Fruit fly (Drosophila melanogaster) whole organism, wandering third instar larva: Measurements from ENCODE around the gene Gyc89Db.

Source experiments
- Abd-B ChIP-seq: fragments of >200 bp; optimal IDR thresholded peaks from 2 replicates; lab custom pipeline; 2017; ENCODE audit warnings: missing biosample characterization, missing genetic modification characterization
- CG32264 ChIP-seq: fragments of 200-800 bp; sonication (Bioruptor generic); optimal IDR thresholded peaks from 2 replicates; lab custom pipeline; 2016; ENCODE audit warnings: missing biosample characterization, missing genetic modification characterization
- CrebA ChIP-seq: fragments of 200-800 bp; sonication (Bioruptor generic); optimal IDR thresholded peaks from 2 replicates; lab custom pipeline; 2016; ENCODE audit warnings: missing biosample characterization, mild to moderate bottlenecking, missing genetic modification characterization, borderline replicate concordance
- Dfd ChIP-seq: fragments of >200 bp; optimal IDR thresholded peaks from 2 replicates; lab custom pipeline; 2017; ENCODE audit warnings: missing biosample characterization, missing genetic modification characterization
- Dif ChIP-seq: fragments of 200-275, 200-300 bp; sonication (Bioruptor generic); optimal IDR thresholded peaks from 2 replicates; lab custom pipeline; 2018; ENCODE audit warnings: missing biosample characterization, missing genetic modification characterization; ENCODE audit not compliant: partially characterized antibody
- Hnf4 ChIP-seq: fragments of 200-800 bp; sonication (Bioruptor generic); optimal IDR thresholded peaks from 2 replicates; lab custom pipeline; 2016; ENCODE audit warnings: missing biosample characterization, mild to moderate bottlenecking, missing genetic modification characterization
- Hr78 ChIP-seq: fragments of >200 bp; optimal IDR thresholded peaks from 2 replicates; lab custom pipeline; 2017; ENCODE audit warnings: missing biosample characterization, missing genetic modification characterization
- Jra ChIP-seq: sonication (Bioruptor generic); optimal IDR thresholded peaks from 2 replicates; lab custom pipeline; 2016; ENCODE audit warnings: missing biosample characterization, missing genetic modification characterization
- Mio ChIP-seq: sonication (Bioruptor generic); optimal IDR thresholded peaks from 2 replicates; lab custom pipeline; 2016; ENCODE audit warnings: missing biosample characterization, missing genetic modification characterization
- Myc ChIP-seq: fragments of >200 bp; optimal IDR thresholded peaks from 2 replicates; lab custom pipeline; 2017
- N ChIP-seq: fragments of >200 bp; optimal IDR thresholded peaks from 2 replicates; lab custom pipeline; 2018; ENCODE audit warnings: missing biosample characterization, missing external identifiers, missing genetic modification characterization
- OdsH ChIP-seq: fragments of 200-800 bp; sonication (Bioruptor generic); optimal IDR thresholded peaks from 2 replicates; lab custom pipeline; 2016; ENCODE audit warnings: missing biosample characterization, mild to moderate bottlenecking, missing genetic modification characterization
- Rel ChIP-seq, 2 experiments: fragments of 200-800 bp; sonication (Bioruptor generic) in 1 of 2; optimal IDR thresholded peaks; 2 replicates in 1 of 2; 3 replicates in 1 of 2; lab custom pipeline; 2016 to 2019; ENCODE audit warnings: mild to moderate bottlenecking in 2 of 2, missing biosample characterization in 2 of 2, missing genetic modification characterization in 2 of 2, moderate library complexity in 1 of 2
- Sp1 ChIP-seq: fragments of 200-800 bp; sonication (Bioruptor generic); optimal IDR thresholded peaks from 3 replicates; lab custom pipeline; 2019; ENCODE audit warnings: missing biosample characterization, mild to moderate bottlenecking, missing genetic modification characterization, moderate library complexity
- Vsx2 ChIP-seq: fragments of 200-300, 225-300 bp; sonication (Bioruptor generic); optimal IDR thresholded peaks from 2 replicates; lab custom pipeline; 2018; ENCODE audit warnings: missing biosample characterization, missing genetic modification characterization; ENCODE audit not compliant: partially characterized antibody
- br ChIP-seq: fragments of 200-800 bp; sonication (Bioruptor generic); optimal IDR thresholded peaks from 2 replicates; lab custom pipeline; 2016; ENCODE audit warnings: missing biosample characterization, missing genetic modification characterization
- brk ChIP-seq: fragments of 200-800 bp; sonication (Bioruptor generic); optimal IDR thresholded peaks from 2 replicates; lab custom pipeline; 2016; ENCODE audit warnings: missing biosample characterization, mild to moderate bottlenecking, missing genetic modification characterization
- dmrt93B ChIP-seq: fragments of 200-800 bp; sonication (Bioruptor generic); optimal IDR thresholded peaks from 2 replicates; lab custom pipeline; 2018; ENCODE audit warnings: missing biosample characterization, mild to moderate bottlenecking, missing genetic modification characterization
- dsf ChIP-seq: sonication (Bioruptor generic); optimal IDR thresholded peaks from 2 replicates; lab custom pipeline; 2016; ENCODE audit warnings: missing biosample characterization, missing genetic modification characterization, borderline replicate concordance
- ey ChIP-seq: fragments of 200-800 bp; sonication (Bioruptor generic); optimal IDR thresholded peaks from 2 replicates; lab custom pipeline; 2016; ENCODE audit warnings: missing biosample characterization, missing genetic modification characterization
- foxo ChIP-seq, 2 experiments: fragments of 200-800 bp; sonication (Bioruptor generic); optimal IDR thresholded peaks; 2 replicates in 1 of 2; 3 replicates in 1 of 2; lab custom pipeline; 2016 to 2017; ENCODE audit warnings: missing biosample characterization in 2 of 2, missing genetic modification characterization in 2 of 2
- fru ChIP-seq: fragments of 200-800 bp; sonication (Bioruptor generic); optimal IDR thresholded peaks from 3 replicates; lab custom pipeline; 2016; ENCODE audit warnings: missing biosample characterization, mild to moderate bottlenecking, missing genetic modification characterization
- h ChIP-seq: fragments of 200-800 bp; sonication (Bioruptor generic); optimal IDR thresholded peaks from 3 replicates; lab custom pipeline; 2016; ENCODE audit warnings: missing biosample characterization, mild to moderate bottlenecking, missing genetic modification characterization
- jim ChIP-seq: fragments of 175-275, 200-325 bp; sonication (Bioruptor generic); optimal IDR thresholded peaks from 2 replicates; lab custom pipeline; 2016; ENCODE audit warnings: missing biosample characterization, mild to moderate bottlenecking, missing genetic modification characterization
- pan ChIP-seq: fragments of >200 bp; optimal IDR thresholded peaks from 2 replicates; lab custom pipeline; 2017
- psq ChIP-seq: fragments of 200-800 bp; sonication (Bioruptor generic); optimal IDR thresholded peaks from 3 replicates; lab custom pipeline; 2017; ENCODE audit warnings: missing biosample characterization, mild to moderate bottlenecking, missing genetic modification characterization, moderate library complexity
- rgr ChIP-seq: fragments of 200-800 bp; sonication (Bioruptor generic); optimal IDR thresholded peaks from 3 replicates; lab custom pipeline; 2016; ENCODE audit warnings: missing biosample characterization, mild to moderate bottlenecking, missing genetic modification characterization
- sage ChIP-seq: fragments of 200-800 bp; sonication (Bioruptor generic); optimal IDR thresholded peaks from 2 replicates; lab custom pipeline; 2016; ENCODE audit warnings: missing biosample characterization, mild to moderate bottlenecking, missing genetic modification characterization
- sv ChIP-seq: fragments of 200-800 bp; sonication (Bioruptor generic); optimal IDR thresholded peaks from 3 replicates; lab custom pipeline; 2016; ENCODE audit warnings: missing biosample characterization, missing genetic modification characterization
- tai ChIP-seq: sonication (Bioruptor generic); optimal IDR thresholded peaks from 2 replicates; lab custom pipeline; 2016; ENCODE audit warnings: missing biosample characterization, missing genetic modification characterization
- usp ChIP-seq: fragments of >200 bp; optimal IDR thresholded peaks from 2 replicates; lab custom pipeline; 2017; ENCODE audit warnings: missing biosample characterization, missing genetic modification characterization
- woc ChIP-seq: sonication (Bioruptor generic); optimal IDR thresholded peaks from 2 replicates; lab custom pipeline; 2016; ENCODE audit warnings: missing biosample characterization, mild to moderate bottlenecking, missing genetic modification characterization

Gene Gyc89Db

DNA sequence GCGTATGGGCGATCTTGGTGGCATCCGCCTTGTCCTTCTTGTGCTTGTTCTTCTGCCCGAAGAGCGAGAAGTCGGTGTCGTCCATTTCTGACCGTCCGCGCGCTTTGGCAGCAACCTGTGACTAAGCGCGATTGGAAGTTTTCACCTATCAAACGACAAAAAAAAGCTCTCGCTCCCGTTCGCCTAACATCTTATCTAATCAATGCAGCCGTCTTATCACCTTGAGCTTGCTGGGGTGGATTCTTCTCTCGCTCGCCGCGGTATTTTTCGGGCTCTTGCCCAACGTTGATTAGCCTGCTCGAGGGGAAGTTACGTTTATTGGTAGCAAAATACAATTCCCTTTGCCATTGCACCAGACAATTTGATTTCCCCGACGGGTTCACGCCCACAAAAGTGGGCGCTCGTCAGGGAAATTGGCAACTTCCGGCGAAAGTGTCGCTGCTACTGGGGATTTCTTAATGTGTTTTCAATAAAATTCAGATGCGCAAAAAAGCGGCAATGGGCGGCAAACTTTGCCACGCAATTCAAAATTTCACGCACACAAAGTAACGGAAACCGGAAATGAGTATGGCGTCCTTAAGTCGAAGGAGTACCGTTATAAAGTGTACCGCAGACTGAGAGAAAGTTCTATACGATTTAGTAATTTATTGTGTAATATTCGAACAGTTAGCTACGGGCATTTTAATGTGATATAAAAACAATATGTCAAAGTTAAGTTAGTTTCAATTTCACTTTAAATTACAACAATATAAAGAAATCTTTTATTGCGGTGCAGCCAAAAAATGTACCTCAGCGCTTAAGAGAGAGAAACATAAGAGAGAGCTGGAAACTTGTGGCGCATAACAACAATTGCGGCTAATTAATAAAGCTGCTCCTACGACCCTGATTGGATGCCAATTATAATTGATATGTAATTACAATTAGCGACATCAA lies 24.3 kb downstream of the Gyc89Db start, which contains the start of gene Decay:
Gene Decay (minus strand): TSS at position 132 of the 933 bp plus-strand sequence.
- peak; percentile 16 for TF ChIP-seq ey (GFP tag; lab: Kevin White, UChicago)
- TF ChIP-seq br (GFP tag; lab: Kevin White, UChicago), result peak; percentile 8
- peak; percentile 28 for TF ChIP-seq OdsH (GFP tag; lab: Kevin White, UChicago)
- no peak for TF ChIP-seq Myc (lab: Kevin White, UChicago)
- peak; percentile 26 for TF ChIP-seq Hnf4 (GFP tag; lab: Kevin White, UChicago)
- no peak for TF ChIP-seq Jra (GFP tag; lab: Kevin White, UChicago)
- TF ChIP-seq rgr (GFP tag; lab: Kevin White, UChicago), result peak; percentile 40
- peak; percentile 28 for TF ChIP-seq h (GFP tag; lab: Kevin White, UChicago)
- peak; percentile 47 for TF ChIP-seq fru (GFP tag; lab: Kevin White, UChicago)
- TF ChIP-seq Sp1 (GFP tag; lab: Kevin White, UChicago), result no peak
- TF ChIP-seq Vsx2, result peak; percentile 90
- TF ChIP-seq Abd-B, result no peak
- TF ChIP-seq foxo (GFP tag; optimal IDR thresholded peaks at IDR 0.05; lab: Kevin White, UChicago), result peak in 1 of 2 experiments; percentile 28

DNA sequence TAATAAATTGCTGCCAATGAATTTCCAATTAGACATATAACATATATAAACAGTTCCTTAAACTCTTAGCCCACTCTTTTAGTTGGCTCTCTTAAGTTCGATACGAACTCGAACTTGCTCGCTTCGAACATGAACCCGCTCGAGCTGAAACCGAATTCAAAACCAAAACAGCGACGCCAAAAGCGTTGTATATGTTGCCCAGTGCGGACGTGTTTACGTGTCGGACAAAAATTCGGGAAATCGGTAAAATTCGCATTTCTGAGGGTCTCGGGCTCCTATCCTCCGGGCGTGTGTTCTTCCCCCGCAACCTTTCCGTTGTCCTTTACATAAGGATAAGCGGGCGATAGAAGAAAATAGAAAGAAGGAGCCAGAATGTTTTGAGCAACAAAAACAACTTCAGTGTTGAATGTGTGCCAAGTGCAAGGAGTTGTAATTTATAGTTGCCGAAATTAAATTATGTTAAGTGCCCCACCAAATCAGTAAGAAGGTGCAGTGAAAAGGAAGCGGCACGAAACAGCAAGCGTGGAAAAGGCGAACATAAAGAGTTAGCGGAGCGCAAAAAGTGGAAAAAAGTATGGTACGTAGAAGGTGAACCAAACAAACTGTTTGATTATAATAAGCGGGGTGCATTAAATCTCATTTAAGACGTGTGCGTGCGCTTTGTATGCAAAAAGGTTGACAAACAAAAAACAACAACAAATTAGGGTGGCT lies 25.8 kb downstream of the Gyc89Db start, which contains the start of gene CG42342:
Gene CG42342 (plus strand): TSS at position 176 of the 711 bp plus-strand sequence.
- TF ChIP-seq fru (GFP tag; lab: Kevin White, UChicago) (no peak), tai (GFP tag; lab: Kevin White, UChicago) (no peak), psq (GFP tag; lab: Kevin White, UChicago) (peak; percentile 60), rgr (GFP tag; lab: Kevin White, UChicago) (no peak), Vsx2 (peak; percentile 10)

DNA sequence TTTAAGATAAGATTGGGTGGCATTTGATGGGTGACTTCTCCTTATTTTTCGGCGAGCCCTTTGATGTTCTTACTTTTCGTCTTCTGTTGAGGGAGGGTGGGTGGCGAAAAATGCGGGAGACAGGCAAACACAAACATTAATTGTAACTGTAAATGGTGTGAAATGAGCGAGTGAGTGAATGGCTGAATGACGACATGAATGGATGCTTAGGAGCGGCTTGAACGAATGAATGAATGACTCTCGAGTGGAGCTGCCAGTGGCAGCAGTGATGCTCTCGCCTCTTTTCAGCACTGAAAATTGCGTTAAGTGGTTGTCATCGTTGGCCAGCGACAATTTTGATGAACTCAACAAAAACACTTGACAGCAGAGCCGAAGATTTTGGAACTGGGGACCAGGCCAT lies 27.6 kb downstream of the Gyc89Db start:
- TF ChIP-seq ey (GFP tag; lab: Kevin White, UChicago), result no peak
- no peak for TF ChIP-seq Hr78
- no peak for TF ChIP-seq usp (GFP tag; lab: Kevin White, UChicago)
- TF ChIP-seq jim (GFP tag; lab: Kevin White, UChicago), result no peak
- no peak for TF ChIP-seq Sp1 (GFP tag; lab: Kevin White, UChicago)
- no peak for TF ChIP-seq psq (GFP tag; lab: Kevin White, UChicago)
- no peak for TF ChIP-seq woc (GFP tag; lab: Kevin White, UChicago)
- TF ChIP-seq CG32264 (GFP tag; lab: Kevin White, UChicago), result no peak
- TF ChIP-seq brk (GFP tag; lab: Kevin White, UChicago), result no peak
- TF ChIP-seq CrebA (GFP tag; lab: Kevin White, UChicago), result no peak
- TF ChIP-seq dsf (GFP tag; lab: Kevin White, UChicago), result no peak
- no peak for TF ChIP-seq dmrt93B (GFP tag; lab: Kevin White, UChicago)
- no peak for TF ChIP-seq Abd-B
- no peak for TF ChIP-seq Rel (GFP tag; optimal IDR thresholded peaks at IDR 0.05; lab: Kevin White, UChicago)
- no peak for TF ChIP-seq Rel (tag; optimal IDR thresholded peaks at IDR 0.05; lab: Kevin White, UChicago)
- no peak for TF ChIP-seq Dif (GFP tag; lab: Kevin White, UChicago)
- TF ChIP-seq, all 38 proteins: peak for 0

DNA sequence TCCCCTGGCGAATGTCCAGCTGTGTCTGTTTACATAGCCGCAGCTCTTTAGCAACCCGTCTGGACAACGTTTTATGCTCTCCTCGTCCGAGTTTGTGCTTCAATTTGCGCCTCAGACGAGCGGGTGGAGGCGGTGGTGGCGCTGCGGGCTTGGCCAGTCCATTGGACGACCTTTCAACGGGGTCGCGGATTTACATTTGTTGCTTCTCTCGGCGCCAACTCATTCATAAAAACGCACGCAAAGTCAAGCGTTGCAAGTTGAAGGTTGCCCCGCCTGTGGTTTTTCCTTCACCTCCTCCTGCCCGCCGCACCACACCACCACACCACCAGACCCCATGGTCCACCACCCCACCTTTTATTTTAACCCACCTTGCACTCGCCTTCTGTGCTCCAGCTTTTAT lies 30.8 kb downstream of the Gyc89Db start:
- no peak for TF ChIP-seq Dfd (GFP tag; lab: Kevin White, UChicago)
- no peak for TF ChIP-seq rgr (GFP tag; lab: Kevin White, UChicago)
- no peak for TF ChIP-seq CrebA (GFP tag; lab: Kevin White, UChicago)
- no peak for TF ChIP-seq ey (GFP tag; lab: Kevin White, UChicago)
- TF ChIP-seq jim (GFP tag; lab: Kevin White, UChicago), result no peak
- TF ChIP-seq usp (GFP tag; lab: Kevin White, UChicago), result no peak
- TF ChIP-seq h (GFP tag; lab: Kevin White, UChicago), result no peak
- no peak for TF ChIP-seq N
- no peak for TF ChIP-seq woc (GFP tag; lab: Kevin White, UChicago)
- TF ChIP-seq pan (lab: Kevin White, UChicago), result no peak
- TF ChIP-seq Hr78, result no peak
- TF ChIP-seq sv, result no peak
- TF ChIP-seq Abd-B, result no peak
- TF ChIP-seq foxo (GFP tag; optimal IDR thresholded peaks at IDR 0.05; lab: Kevin White, UChicago), result no peak
- TF ChIP-seq sage, result no peak
- no peak for TF ChIP-seq Mio (GFP tag; lab: Kevin White, UChicago)
